Worm (Caenorhabditis elegans): ENCODE data around the gene srbc-67.

- TF ChIP-seq W03F9.2 (tag; optimal IDR thresholded peaks at IDR 0.05) (no peak), dao-5 (tag; optimal IDR thresholded peaks at IDR 0.05) (no peak)
Measured at ce11 chrV:3583622-3584021, 42.6 kb upstream of the srbc-67 start.

All from whole organism, L4/young adult.